Worm (Caenorhabditis elegans) whole organism, late embryonic: ENCODE results near the gene wdr-48.

Source experiments
- ama-1 ChIP-seq: fragments of 150-350 bp; optimal IDR thresholded peaks from 2 replicates; lab custom pipeline; 2014
- ceh-18 ChIP-seq: sonication (generic microtip); optimal IDR thresholded peaks from 2 replicates; lab custom pipeline; 2016; ENCODE audit warnings: missing genetic modification characterization, missing compliant biosample characterization
- ceh-19 ChIP-seq: fragments of 200-800 bp; sonication (Bioruptor generic); optimal IDR thresholded peaks from 2 replicates; lab custom pipeline; 2018; ENCODE audit warnings: mild to moderate bottlenecking, missing genetic modification characterization, missing compliant biosample characterization
- ceh-45 ChIP-seq: fragments of 200-800 bp; sonication (Bioruptor generic); IDR thresholded peaks from 2 replicates; pipeline ENCODE4 v1.3.6; 2022; ENCODE audit warnings: missing genetic modification reagents, missing genetic modification characterization, missing compliant biosample characterization
- dmd-4 ChIP-seq: sonication (generic microtip); optimal IDR thresholded peaks from 2 replicates; lab custom pipeline; 2016; ENCODE audit warnings: borderline replicate concordance, missing genetic modification characterization, missing compliant biosample characterization
- elt-2 ChIP-seq: sonication (generic microtip); optimal IDR thresholded peaks from 2 replicates; lab custom pipeline; 2016; ENCODE audit warnings: missing genetic modification reagents, missing genetic modification characterization, missing compliant biosample characterization
- fkh-10 ChIP-seq: fragments of 150-350 bp; optimal IDR thresholded peaks from 2 replicates; lab custom pipeline; 2014; ENCODE audit warnings: missing biosample characterization, missing genetic modification reagents, missing genetic modification characterization
- hlh-6 ChIP-seq: sonication (generic microtip); optimal IDR thresholded peaks from 2 replicates; lab custom pipeline; 2016; ENCODE audit warnings: missing genotype, missing genetic modification characterization, missing compliant biosample characterization
- nhr-11 ChIP-seq: fragments of 150-350 bp; optimal IDR thresholded peaks from 2 replicates; lab custom pipeline; 2014; ENCODE audit warnings: missing biosample characterization, missing genetic modification characterization
- npax-4 ChIP-seq: sonication (generic microtip); optimal IDR thresholded peaks from 2 replicates; lab custom pipeline; 2016; ENCODE audit warnings: missing genetic modification characterization, missing compliant biosample characterization
- pha-4 ChIP-seq: fragments of 150-350 bp; optimal IDR thresholded peaks from 2 replicates; lab custom pipeline; 2018; ENCODE audit warnings: missing biosample characterization, missing genetic modification reagents, missing genetic modification characterization
- sox-4 ChIP-seq: sonication (generic microtip); optimal IDR thresholded peaks from 2 replicates; lab custom pipeline; 2017; ENCODE audit warnings: mild to moderate bottlenecking, missing genetic modification characterization, inconsistent platforms, missing compliant biosample characterization
- unc-55 ChIP-seq: sonication (generic microtip); optimal IDR thresholded peaks from 2 replicates; lab custom pipeline; 2017; ENCODE audit warnings: missing biosample characterization, missing genetic modification reagents, missing genetic modification characterization

DNA sequence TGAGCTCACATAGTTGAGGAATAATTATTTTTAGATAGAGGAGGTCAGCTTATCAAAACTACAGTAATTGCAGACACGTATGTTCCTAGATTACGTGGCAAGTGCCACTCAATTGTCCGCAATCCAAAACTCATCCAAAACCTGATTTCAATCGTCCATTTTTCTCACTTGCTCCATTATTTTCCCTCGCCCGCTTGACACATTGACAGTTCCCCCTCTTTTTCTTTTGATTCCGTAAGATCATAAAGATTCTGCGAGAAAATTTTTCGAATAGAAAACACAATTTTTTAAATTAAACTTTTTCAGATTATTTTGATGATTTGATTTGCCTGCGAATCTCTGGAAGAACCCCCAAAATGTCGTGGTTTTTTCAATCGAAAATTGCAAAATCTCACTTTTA is 29.9 kb upstream of the wdr-48 start, which contains the start of gene M88.4:
- TF ChIP-seq elt-2 (tag; lab: Kevin White, UChicago) (no peak), ceh-19 (no peak), ama-1 (lab: Kevin White, UChicago) (no peak), fkh-10 (GFP tag; lab: Kevin White, UChicago) (no peak), nhr-11 (no peak), hlh-6 (tag; lab: Kevin White, UChicago) (no peak), pha-4 (no peak), dmd-4 (tag; lab: Kevin White, UChicago) (no peak), ceh-18 (tag; lab: Kevin White, UChicago) (no peak), npax-4 (tag; lab: Kevin White, UChicago) (no peak), ceh-45 (GFP tag; lab: Robert Waterston, UW) (no peak), unc-55 (GFP tag; lab: Kevin White, UChicago) (no peak), sox-4 (no peak)
